Worm (Caenorhabditis elegans) whole organism, young adult: ENCODE data around the gene bath-29.

Experiments
- B0261.1 ChIP-seq: sonication (generic microtip); optimal IDR thresholded peaks from 2 replicates; lab custom pipeline; 2016; ENCODE audit warnings: mild to moderate bottlenecking, missing genetic modification characterization, moderate library complexity, missing compliant biosample characterization
- C17E4.6 ChIP-seq: fragments of 200-800 bp; sonication (Bioruptor generic); IDR thresholded peaks from 2 replicates; pipeline ENCODE4 v1.3.6; 2022; ENCODE audit warnings: missing genetic modification reagents, missing genetic modification characterization, missing compliant biosample characterization
- F33H1.4 ChIP-seq: fragments of 200-800 bp; sonication (Bioruptor generic); IDR thresholded peaks from 2 replicates; pipeline ENCODE4 v1.3.6; 2022; ENCODE audit warnings: missing genetic modification reagents, missing genetic modification characterization, missing compliant biosample characterization
- K11D2.4 ChIP-seq: fragments of 200-800 bp; sonication (Bioruptor generic); IDR thresholded peaks from 2 replicates; pipeline ENCODE4 v1.3.6; 2022; ENCODE audit warnings: missing genetic modification reagents, missing genetic modification characterization, missing compliant biosample characterization
- T26A5.8 ChIP-seq: sonication (generic microtip); optimal IDR thresholded peaks from 2 replicates; lab custom pipeline; 2016; ENCODE audit warnings: missing genetic modification characterization, missing compliant biosample characterization
- Y53F4B.3 ChIP-seq: fragments of 200-800 bp; sonication (Bioruptor generic); IDR thresholded peaks from 2 replicates; pipeline ENCODE4 v1.3.6; 2022; ENCODE audit warnings: missing genetic modification reagents, missing genetic modification characterization, missing compliant biosample characterization
- Y56A3A.18 ChIP-seq: fragments of 200-800 bp; sonication (Bioruptor generic); IDR thresholded peaks from 2 replicates; pipeline ENCODE4 v1.3.6; 2022; ENCODE audit warnings: missing genetic modification reagents, missing genetic modification characterization, missing compliant biosample characterization
- Y67H2A.10 ChIP-seq: fragments of 200-800 bp; sonication (Bioruptor generic); conservative IDR thresholded peaks from 2 replicates; pipeline ENCODE4 v1.3.6; 2022; ENCODE audit warnings: missing genetic modification reagents, missing genetic modification characterization, missing compliant biosample characterization
- ZK185.1 ChIP-seq: sonication (generic microtip); optimal IDR thresholded peaks from 2 replicates; lab custom pipeline; 2016; ENCODE audit warnings: mild to moderate bottlenecking, missing genetic modification characterization, missing compliant biosample characterization; ENCODE audit not compliant: poor library complexity, severe bottlenecking
- akir-1 ChIP-seq: fragments of 200-800 bp; sonication (Bioruptor generic); optimal IDR thresholded peaks from 2 replicates; lab custom pipeline; 2018; ENCODE audit warnings: mild to moderate bottlenecking, missing genetic modification characterization, moderate library complexity, missing compliant biosample characterization
- attf-3 ChIP-seq: fragments of 200-800 bp; sonication (Bioruptor generic); conservative IDR thresholded peaks from 2 replicates; pipeline ENCODE4 v1.3.6; 2022; ENCODE audit warnings: missing genetic modification reagents, missing genetic modification characterization, missing compliant biosample characterization
- bed-1 ChIP-seq: fragments of 200-800 bp; sonication (Bioruptor generic); IDR thresholded peaks from 2 replicates; pipeline ENCODE4 v1.3.6; 2022; ENCODE audit warnings: missing genetic modification reagents, missing genetic modification characterization, missing compliant biosample characterization
- ceh-100 ChIP-seq: fragments of 200-800 bp; sonication (Bioruptor generic); IDR thresholded peaks from 2 replicates; pipeline ENCODE4 v1.3.6; 2022; ENCODE audit warnings: missing genetic modification reagents, missing genetic modification characterization, missing compliant biosample characterization
- ceh-58 ChIP-seq: fragments of 200-800 bp; sonication (Bioruptor generic); IDR thresholded peaks from 2 replicates; pipeline ENCODE4 v1.3.6; 2022; ENCODE audit warnings: missing genetic modification characterization, missing compliant biosample characterization
- ceh-91 ChIP-seq: fragments of 200-800 bp; sonication (Bioruptor generic); IDR thresholded peaks from 2 replicates; pipeline ENCODE4 v1.3.6; 2022; ENCODE audit warnings: missing genetic modification reagents, missing genetic modification characterization, missing compliant biosample characterization
- dpff-1 ChIP-seq: sonication (generic microtip); optimal IDR thresholded peaks from 2 replicates; lab custom pipeline; 2017; ENCODE audit warnings: mild to moderate bottlenecking, missing genetic modification characterization, missing compliant biosample characterization
- egrh-3 ChIP-seq: fragments of 200-800 bp; sonication (Bioruptor generic); IDR thresholded peaks from 2 replicates; pipeline ENCODE4 v1.3.6; 2022; ENCODE audit warnings: missing genetic modification reagents, missing genetic modification characterization, missing compliant biosample characterization
- fkh-3 ChIP-seq: sonication (generic microtip); optimal IDR thresholded peaks from 2 replicates; lab custom pipeline; 2016; ENCODE audit warnings: mild to moderate bottlenecking, missing genetic modification characterization, missing compliant biosample characterization
- him-1 ChIP-seq: sonication (generic microtip); optimal IDR thresholded peaks from 2 replicates; lab custom pipeline; 2016; ENCODE audit warnings: missing genotype, missing genetic modification reagents, missing genetic modification characterization, missing compliant biosample characterization
- hlh-12 ChIP-seq: sonication (generic microtip); optimal IDR thresholded peaks from 2 replicates; lab custom pipeline; 2016; ENCODE audit warnings: missing genetic modification characterization, missing compliant biosample characterization
- hrde-1 ChIP-seq: sonication (generic microtip); optimal IDR thresholded peaks from 2 replicates; lab custom pipeline; 2016; ENCODE audit warnings: missing genetic modification characterization, mild to moderate bottlenecking, missing compliant biosample characterization, moderate library complexity, missing genotype, missing genetic modification reagents, borderline replicate concordance
- hsf-1 ChIP-seq: fragments of 200-800 bp; sonication (Bioruptor generic); IDR thresholded peaks from 2 replicates; pipeline ENCODE4 v1.3.6; 2022; ENCODE audit warnings: missing genetic modification reagents, missing genetic modification characterization, missing compliant biosample characterization
- let-607 ChIP-seq, 2 experiments: fragments of 200-800 bp in 1 of 2; sonication (Bioruptor generic) in 1 of 2; sonication (generic microtip) in 1 of 2; optimal IDR thresholded peaks; 2 replicates each; lab custom pipeline; 2016 to 2018; ENCODE audit warnings: mild to moderate bottlenecking in 2 of 2, missing compliant biosample characterization in 2 of 2, missing genetic modification characterization in 2 of 2, moderate library complexity in 2 of 2, missing genotype in 1 of 2
- lin-54 ChIP-seq: fragments of 200-800 bp; sonication (Bioruptor generic); optimal IDR thresholded peaks from 2 replicates; lab custom pipeline; 2018; ENCODE audit warnings: mild to moderate bottlenecking, missing genetic modification characterization, missing compliant biosample characterization
- madf-6 ChIP-seq: fragments of 200-800 bp; sonication (Bioruptor generic); IDR thresholded peaks from 2 replicates; pipeline ENCODE4 v1.3.6; 2022; ENCODE audit warnings: missing genetic modification reagents, missing genetic modification characterization, missing compliant biosample characterization
- mel-28 ChIP-seq: sonication (generic microtip); optimal IDR thresholded peaks from 2 replicates; lab custom pipeline; 2016; ENCODE audit warnings: borderline replicate concordance, mild to moderate bottlenecking, missing genetic modification characterization, missing compliant biosample characterization
- mxl-1 ChIP-seq: sonication (generic microtip); optimal IDR thresholded peaks from 2 replicates; lab custom pipeline; 2016; ENCODE audit warnings: missing genetic modification characterization, missing compliant biosample characterization
- nfya-1 ChIP-seq: sonication (generic microtip); optimal IDR thresholded peaks from 2 replicates; lab custom pipeline; 2017; ENCODE audit warnings: antibody characterized with exemption, missing compliant biosample characterization, missing genetic modification characterization, borderline replicate concordance; ENCODE audit not compliant: insufficient read depth
- nfya-2 ChIP-seq: fragments of 200-800 bp; sonication (Bioruptor generic); IDR thresholded peaks from 2 replicates; pipeline ENCODE4 v1.3.6; 2022; ENCODE audit warnings: missing genetic modification reagents, missing genetic modification characterization, missing compliant biosample characterization
- nhr-80 ChIP-seq: sonication (generic microtip); optimal IDR thresholded peaks from 2 replicates; lab custom pipeline; 2016; ENCODE audit warnings: missing genetic modification characterization, missing compliant biosample characterization
- pbrm-1 ChIP-seq: fragments of 200-800 bp; sonication (Bioruptor generic); IDR thresholded peaks from 2 replicates; pipeline ENCODE4 v1.3.6; 2022; ENCODE audit warnings: missing genetic modification reagents, missing genetic modification characterization, missing compliant biosample characterization
- rec-8 ChIP-seq, 2 experiments: sonication (generic microtip); optimal IDR thresholded peaks; 2 replicates each; lab custom pipeline; 2016; ENCODE audit warnings: mild to moderate bottlenecking in 2 of 2, missing genetic modification characterization in 2 of 2, missing genetic modification reagents in 2 of 2, missing genotype in 2 of 2, missing biosample characterization in 1 of 2, missing compliant biosample characterization in 1 of 2, moderate library complexity in 1 of 2
- rpc-1 ChIP-seq, 2 experiments: fragments of 150-350 bp in 1 of 2; sonication (generic microtip) in 1 of 2; optimal IDR thresholded peaks; 2 replicates each; lab custom pipeline; 2014 to 2018; ENCODE audit warnings: missing biosample characterization in 1 of 2, missing genetic modification characterization in 1 of 2, missing genetic modification reagents in 1 of 2, missing genotype in 1 of 2
- sptf-2 ChIP-seq: fragments of 200-800 bp; sonication (Bioruptor generic); optimal IDR thresholded peaks from 2 replicates; lab custom pipeline; 2018; ENCODE audit warnings: mild to moderate bottlenecking, missing genetic modification characterization, missing compliant biosample characterization
- tbp1 ChIP-seq: fragments of 200-800 bp; sonication (Bioruptor generic); optimal IDR thresholded peaks from 2 replicates; lab custom pipeline; 2018; ENCODE audit warnings: mild to moderate bottlenecking, missing genetic modification characterization, missing compliant biosample characterization
- tbx-9 ChIP-seq: sonication (generic microtip); optimal IDR thresholded peaks from 2 replicates; lab custom pipeline; 2016; ENCODE audit warnings: borderline replicate concordance, missing genetic modification characterization, inconsistent platforms, missing compliant biosample characterization
- xnd-1 ChIP-seq: sonication (generic microtip); optimal IDR thresholded peaks from 2 replicates; lab custom pipeline; 2016; ENCODE audit warnings: missing genotype, missing genetic modification reagents, missing genetic modification characterization, missing compliant biosample characterization
- ztf-22 ChIP-seq: fragments of 200-800 bp; sonication (Bioruptor generic); optimal IDR thresholded peaks from 2 replicates; lab custom pipeline; 2018; ENCODE audit warnings: mild to moderate bottlenecking, missing genetic modification characterization, moderate library complexity, missing compliant biosample characterization
- ztf-25 ChIP-seq: fragments of 200-800 bp; sonication (Bioruptor generic); IDR thresholded peaks from 2 replicates; pipeline ENCODE4 v1.3.6; 2022; ENCODE audit warnings: missing genetic modification reagents, missing genetic modification characterization, missing compliant biosample characterization
- ztf-6 ChIP-seq: fragments of 200-800 bp; sonication (Bioruptor generic); IDR thresholded peaks from 2 replicates; pipeline ENCODE4 v1.3.6; 2022; ENCODE audit warnings: missing genetic modification reagents, missing genetic modification characterization, missing compliant biosample characterization

The bath-29 gene

ce11 chrII:3310957-3311657, 37.3 kb upstream of the bath-29 start:
- peak; percentile 65 for TF ChIP-seq tbp1 (GFP tag; lab: Kevin White, UChicago)
- no peak for TF ChIP-seq tbx-9
- TF ChIP-seq nhr-80 = peak; percentile 41
- TF ChIP-seq madf-6 = no peak
- TF ChIP-seq pbrm-1 = no peak
- peak; percentile 31 for TF ChIP-seq rpc-1 (optimal IDR thresholded peaks at IDR 0.05; lab: Kevin White, UChicago)
- TF ChIP-seq rpc-1 (tag; optimal IDR thresholded peaks at IDR 0.05; lab: Kevin White, UChicago) = peak; percentile 73
- peak; percentile 19 for TF ChIP-seq B0261.1 (tag; lab: Kevin White, UChicago)
- TF ChIP-seq him-1 = peak; percentile 4
- no peak for TF ChIP-seq mxl-1 (tag; lab: Kevin White, UChicago)

DNA sequence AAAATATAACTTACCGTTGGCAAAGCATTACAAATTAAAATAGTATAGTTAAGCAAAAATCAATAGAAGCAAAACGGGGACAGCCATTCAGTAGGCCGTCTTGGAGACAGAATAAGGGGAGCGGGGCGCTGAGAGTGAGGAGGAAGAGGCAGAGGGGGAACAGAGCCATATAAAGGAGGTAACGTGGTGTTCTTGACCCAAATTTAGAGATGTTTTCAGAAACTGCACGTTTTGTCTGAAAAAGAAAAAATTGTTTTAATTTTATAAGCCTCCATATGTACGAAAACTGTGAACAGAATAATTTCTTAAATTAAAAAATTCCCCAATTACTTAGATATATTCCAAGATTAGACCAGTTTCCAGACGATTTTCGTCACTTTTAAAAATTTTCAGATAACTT, 34.9 kb upstream of the bath-29 start, which contains the start of gene F39E9.6:
TSS of gene F39E9.6 (minus strand) at position 101 of the 400 bp plus-strand sequence.
- TF ChIP-seq ztf-6 (no peak), akir-1 (GFP tag; lab: Kevin White, UChicago) (no peak), sptf-2 (GFP tag; lab: Kevin White, UChicago) (no peak), ztf-22 (GFP tag; lab: Kevin White, UChicago) (no peak), Y53F4B.3 (no peak), nfya-2 (GFP tag; lab: Robert Waterston, UW) (no peak), K11D2.4 (no peak), ZK185.1 (no peak), lin-54 (GFP tag; lab: Kevin White, UChicago) (no peak), fkh-3 (tag; lab: Kevin White, UChicago) (no peak), Y67H2A.10 (no peak), ceh-91 (no peak), F33H1.4 (GFP tag; lab: Robert Waterston, UW) (no peak), ceh-100 (GFP tag; lab: Robert Waterston, UW) (no peak), bed-1 (GFP tag; lab: Robert Waterston, UW) (no peak)

DNA sequence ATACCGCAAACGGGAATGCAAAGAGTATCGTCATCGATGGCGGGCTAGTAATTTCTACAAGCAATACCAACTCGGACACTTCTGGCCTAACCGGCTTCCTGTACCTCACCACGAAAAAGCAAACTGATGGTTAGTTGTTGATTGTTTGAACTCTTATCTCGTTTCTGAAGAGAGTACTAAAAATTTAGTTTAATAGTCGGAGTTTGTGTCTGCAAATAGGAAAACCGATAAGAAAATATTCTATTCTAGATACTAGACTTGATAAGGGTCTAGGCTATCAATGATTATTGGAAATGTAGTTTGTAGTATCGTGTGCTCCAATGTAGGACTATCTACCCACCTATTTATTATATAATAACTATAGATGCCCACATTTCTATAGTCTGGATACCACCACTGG, 29.5 kb upstream of the bath-29 start:
- TF ChIP-seq nhr-80 = peak; percentile 29
- TF ChIP-seq ztf-25 (GFP tag; lab: Robert Waterston, UW) = no peak

DNA sequence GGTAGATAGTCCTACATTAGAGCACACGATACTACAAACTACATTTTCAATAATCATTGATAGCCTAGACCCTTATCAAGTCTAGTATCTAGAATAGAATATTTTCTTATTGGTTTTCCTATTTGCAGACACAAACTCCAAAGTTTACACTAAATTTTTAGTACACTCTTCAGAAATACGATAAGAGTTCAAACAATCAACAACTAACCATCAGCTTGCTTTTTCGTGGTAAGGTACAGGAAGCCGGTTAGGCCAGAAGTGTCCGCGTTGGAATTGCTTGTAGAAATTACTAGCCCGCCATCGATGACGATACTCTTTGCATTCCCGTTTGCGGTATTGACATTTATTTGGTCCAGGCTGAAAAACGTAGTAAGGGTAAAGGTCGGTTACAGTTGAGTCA, 26.1 kb upstream of the bath-29 start, which contains the start of gene Y46D2A.1:
TSS of gene Y46D2A.1 (plus strand) at position 301 of the 400 bp plus-strand sequence.
- no peak for TF ChIP-seq dpff-1 (tag; lab: Kevin White, UChicago)
- TF ChIP-seq hsf-1 (GFP tag; lab: Robert Waterston, UW) = no peak
- no peak for TF ChIP-seq ceh-100 (GFP tag; lab: Robert Waterston, UW)
- no peak for TF ChIP-seq hlh-12 (tag; lab: Kevin White, UChicago)
- no peak for TF ChIP-seq nfya-1 (tag; lab: Kevin White, UChicago)
- TF ChIP-seq egrh-3 (GFP tag; lab: Robert Waterston, UW) = no peak
- TF ChIP-seq let-607 (tag; optimal IDR thresholded peaks at IDR 0.05; lab: Kevin White, UChicago) = no peak
- no peak for TF ChIP-seq ceh-58
- no peak for TF ChIP-seq xnd-1 (tag; lab: Kevin White, UChicago)
- TF ChIP-seq T26A5.8 (tag; lab: Kevin White, UChicago) = no peak
- no peak for TF ChIP-seq Y67H2A.10
- no peak for TF ChIP-seq hrde-1 (tag; lab: Kevin White, UChicago)
- no peak for TF ChIP-seq C17E4.6 (GFP tag; lab: Robert Waterston, UW)
- no peak for TF ChIP-seq F33H1.4 (GFP tag; lab: Robert Waterston, UW)
- no peak for TF ChIP-seq attf-3 (GFP tag; lab: Robert Waterston, UW)
- no peak for TF ChIP-seq rec-8 (tag; optimal IDR thresholded peaks at IDR 0.05; lab: Kevin White, UChicago)
- TF ChIP-seq him-1 = no peak
- no peak for TF ChIP-seq Y56A3A.18 (GFP tag; lab: Robert Waterston, UW)
- no peak for TF ChIP-seq mel-28
